Fruit fly (Drosophila melanogaster): ENCODE data around the gene anne.

Gene anne

dm6 chr4:131958-132623, at the start of gene anne:
Gene anne (plus strand): TSS chr4:132220.
- TF ChIP-seq Eip78C (GFP tag) (peak; percentile 71), dsx (GFP tag; optimal IDR thresholded peaks at IDR 0.05; ENCODE audit: poor library complexity, severe bottlenecking) (peak; percentile 32), Hr39 (GFP tag; optimal IDR thresholded peaks at IDR 0.05) (no peak), net (GFP tag; optimal IDR thresholded peaks at IDR 0.05) (no peak), Sox14 (GFP tag; optimal IDR thresholded peaks at IDR 0.05) (peak; percentile 33), ss (GFP tag; optimal IDR thresholded peaks at IDR 0.05) (peak in 1 of 2 experiments; percentile 55), CG6854 (GFP tag; optimal IDR thresholded peaks at IDR 0.05) (peak; percentile 11), fkh (GFP tag; optimal IDR thresholded peaks at IDR 0.05) (peak; percentile 94), Ets96B (tag; optimal IDR thresholded peaks at IDR 0.05) (peak; percentile 19), cyc (GFP tag; optimal IDR thresholded peaks at IDR 0.05) (peak; percentile 13), Ets21C (GFP tag; optimal IDR thresholded peaks at IDR 0.05) (no peak)

DNA sequence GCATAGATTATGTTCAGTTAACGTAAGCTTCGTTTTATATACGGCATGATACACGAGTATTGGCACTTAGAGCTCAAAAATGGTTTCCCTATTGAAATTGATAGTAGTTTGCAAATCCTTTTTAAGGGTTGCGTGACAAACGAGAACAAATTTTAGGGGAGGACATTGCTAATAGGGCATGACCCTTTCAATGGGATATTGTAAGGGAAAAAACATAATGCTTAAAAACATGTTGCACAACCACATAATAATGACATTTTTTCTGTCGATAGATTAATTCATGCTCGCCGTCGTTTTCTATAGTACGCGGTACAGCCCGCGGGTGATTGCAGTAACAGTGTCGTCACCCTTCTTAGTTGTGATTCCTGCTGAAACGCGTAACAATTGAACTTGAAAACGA, 47.2 kb upstream of the anne start:
- no peak for TF ChIP-seq Sox14 (GFP tag; optimal IDR thresholded peaks at IDR 0.05)
- TF ChIP-seq Eip93F (GFP tag; optimal IDR thresholded peaks at IDR 0.05) = no peak
- no peak for TF ChIP-seq Hr4 (GFP tag; optimal IDR thresholded peaks at IDR 0.05)
- no peak for TF ChIP-seq CG3919 (GFP tag; optimal IDR thresholded peaks at IDR 0.05)
- no peak for TF ChIP-seq Sox15 (GFP tag; optimal IDR thresholded peaks at IDR 0.05)
- TF ChIP-seq OdsH (GFP tag; optimal IDR thresholded peaks at IDR 0.05) = no peak
- TF ChIP-seq CG32006 (GFP tag; optimal IDR thresholded peaks at IDR 0.05) = no peak
- no peak for TF ChIP-seq achi (GFP tag; optimal IDR thresholded peaks at IDR 0.05)
- TF ChIP-seq CG8119 (GFP tag; IDR thresholded peaks at IDR 0.05) = no peak
- TF ChIP-seq CG6854 (GFP tag; optimal IDR thresholded peaks at IDR 0.05) = no peak
- TF ChIP-seq Blimp-1 (GFP tag; optimal IDR thresholded peaks at IDR 0.05) = no peak
- no peak for TF ChIP-seq CG7368 (GFP tag; optimal IDR thresholded peaks at IDR 0.05)
- no peak for TF ChIP-seq acj6 (GFP tag; optimal IDR thresholded peaks at IDR 0.05)
- TF ChIP-seq CG31627 (GFP tag; optimal IDR thresholded peaks at IDR 0.05) = no peak
- no peak for TF ChIP-seq lz (GFP tag; optimal IDR thresholded peaks at IDR 0.05)
- TF ChIP-seq cyc (GFP tag; optimal IDR thresholded peaks at IDR 0.05) = no peak
- TF ChIP-seq CG4318 (GFP tag; optimal IDR thresholded peaks at IDR 0.05) = no peak
- no peak for TF ChIP-seq CG6163 (GFP tag; IDR thresholded peaks at IDR 0.05)

dm6 chr4:87278-87677, 44.7 kb upstream of the anne start:
- TF ChIP-seq Eip78C (GFP tag) (peak; percentile 25), CG6808 (GFP tag; optimal IDR thresholded peaks at IDR 0.05) (no peak)

dm6 chr4:89709-90108, 42.3 kb upstream of the anne start:
- no peak for TF ChIP-seq CG7368 (GFP tag; optimal IDR thresholded peaks at IDR 0.05)
- no peak for TF ChIP-seq CG1621 (tag; optimal IDR thresholded peaks at IDR 0.05)
- no peak for TF ChIP-seq spab (GFP tag; optimal IDR thresholded peaks at IDR 0.05)
- no peak for TF ChIP-seq CG6808 (GFP tag; optimal IDR thresholded peaks at IDR 0.05)
- no peak for TF ChIP-seq fd59A (GFP tag; optimal IDR thresholded peaks at IDR 0.05)
- no peak for TF ChIP-seq Eip93F (GFP tag; optimal IDR thresholded peaks at IDR 0.05)
- no peak for TF ChIP-seq fd85E (GFP tag; optimal IDR thresholded peaks at IDR 0.05)
- no peak for TF ChIP-seq esn (GFP tag; optimal IDR thresholded peaks at IDR 0.05)
- no peak for TF ChIP-seq OdsH (GFP tag; optimal IDR thresholded peaks at IDR 0.05)
- no peak for TF ChIP-seq CG31627 (GFP tag; optimal IDR thresholded peaks at IDR 0.05)
- TF ChIP-seq topi (GFP tag; optimal IDR thresholded peaks at IDR 0.05) = no peak
- TF ChIP-seq CG3919 (GFP tag; optimal IDR thresholded peaks at IDR 0.05) = no peak
- no peak for TF ChIP-seq Ets21C (GFP tag; optimal IDR thresholded peaks at IDR 0.05)
- no peak for TF ChIP-seq ss (GFP tag; optimal IDR thresholded peaks at IDR 0.05)
- no peak for TF ChIP-seq CG6276 (GFP tag; optimal IDR thresholded peaks at IDR 0.05)
- no peak for TF ChIP-seq CG15336 (GFP tag; IDR thresholded peaks at IDR 0.05)
- no peak for TF ChIP-seq Sox15 (GFP tag; optimal IDR thresholded peaks at IDR 0.05)
- TF ChIP-seq Ets96B (tag; optimal IDR thresholded peaks at IDR 0.05) = no peak
